Worm (Caenorhabditis elegans): ENCODE results near the gene W06H8.2.

Gene W06H8.2

DNA sequence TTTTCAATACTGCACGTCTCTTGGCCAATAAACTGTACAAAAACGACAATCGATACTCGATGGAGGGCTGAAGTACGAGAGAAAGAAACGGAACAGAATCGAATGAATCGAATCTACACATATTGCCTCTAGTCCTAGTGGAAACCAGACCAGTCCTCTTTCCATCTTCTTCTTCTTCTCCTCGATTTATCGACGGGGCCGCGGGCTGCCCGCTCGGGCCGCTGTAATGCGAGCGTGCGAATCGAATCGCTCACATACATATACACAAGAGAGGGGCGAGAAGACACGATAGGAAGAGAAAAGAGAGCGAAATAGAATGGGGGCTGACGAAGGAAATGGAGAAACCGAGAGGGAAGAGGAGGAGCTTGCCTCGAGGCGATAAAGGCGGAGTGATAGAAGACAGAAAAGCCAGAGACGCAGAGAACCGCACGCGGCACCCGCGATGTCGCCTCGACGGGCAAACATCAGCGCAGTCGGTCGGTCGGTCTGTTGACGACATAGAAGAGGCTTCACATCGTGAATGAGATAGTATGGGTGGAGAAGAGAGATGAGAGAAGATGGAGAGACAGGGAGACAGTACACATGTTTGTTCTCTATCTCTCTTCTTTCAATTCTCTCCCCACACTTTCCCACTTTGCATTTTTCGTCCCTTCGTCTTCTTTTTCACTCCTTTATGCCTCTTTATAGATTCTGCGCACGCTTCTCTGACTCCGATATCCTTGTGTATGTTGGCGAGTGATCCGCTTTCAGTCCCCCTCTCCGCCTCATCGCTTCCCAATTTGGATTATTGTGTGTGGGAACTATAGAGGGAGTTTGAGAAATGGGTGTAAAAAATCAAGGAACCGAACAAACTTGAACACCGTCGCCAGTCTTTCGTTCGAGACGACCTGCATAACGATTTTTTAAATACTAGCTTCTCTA, 21.0 kb downstream of the W06H8.2 start:
- TF ChIP-seq rnt-1 (tag; optimal IDR thresholded peaks at IDR 0.05), result peak; percentile 76
- TF ChIP-seq fkh-6 (tag; optimal IDR thresholded peaks at IDR 0.05), result no peak
- peak; percentile 71 for TF ChIP-seq dve-1 (tag; optimal IDR thresholded peaks at IDR 0.05)
- TF ChIP-seq hlh-13 (GFP tag; optimal IDR thresholded peaks at IDR 0.05), result no peak
- peak; percentile 24 for TF ChIP-seq sdc-2 (tag; optimal IDR thresholded peaks at IDR 0.05)
- TF ChIP-seq madf-2 (tag; optimal IDR thresholded peaks at IDR 0.05), result peak; percentile 50
- TF ChIP-seq pax-1 (tag; optimal IDR thresholded peaks at IDR 0.05), result peak; percentile 47
- peak; percentile 31 for TF ChIP-seq eyg-1 (tag; optimal IDR thresholded peaks at IDR 0.05)
- peak; percentile 39 for TF ChIP-seq fax-1 (tag; optimal IDR thresholded peaks at IDR 0.05)
- no peak for TF ChIP-seq nhr-11 (tag; optimal IDR thresholded peaks at IDR 0.05)
- no peak; the same call in 1 of the 2 replicates for TF ChIP-seq unc-3 (GFP tag; conservative IDR thresholded peaks at IDR 0.05)
- no peak for TF ChIP-seq unc-3 (tag; optimal IDR thresholded peaks at IDR 0.05)
- peak; percentile 81 for TF ChIP-seq ceh-14 (tag; optimal IDR thresholded peaks at IDR 0.05)
- TF ChIP-seq sox-2 (GFP tag; IDR thresholded peaks at IDR 0.05), result no peak; the same call in none of the 2 replicates
- TF ChIP-seq ceh-24 (tag; optimal IDR thresholded peaks at IDR 0.05), result no peak
- TF ChIP-seq unc-42 (tag; optimal IDR thresholded peaks at IDR 0.05), result peak; percentile 84
- no peak for TF ChIP-seq gmeb-2 (tag; optimal IDR thresholded peaks at IDR 0.05)
- TF ChIP-seq K02D7.2 (tag; optimal IDR thresholded peaks at IDR 0.05), result no peak
- peak; percentile 99 for TF ChIP-seq pros-1 (tag; optimal IDR thresholded peaks at IDR 0.05)
- TF ChIP-seq ets-4 (tag; optimal IDR thresholded peaks at IDR 0.05), result peak; percentile 42
- no peak for TF ChIP-seq lin-11 (tag; optimal IDR thresholded peaks at IDR 0.05)
- no peak for TF ChIP-seq mec-3 (tag; optimal IDR thresholded peaks at IDR 0.05; ENCODE audit: borderline replicate concordance)
- no peak for TF ChIP-seq C38D4.7 (GFP tag; optimal IDR thresholded peaks at IDR 0.05)
- TF ChIP-seq fkh-10 (GFP tag; optimal IDR thresholded peaks at IDR 0.05), result peak; percentile 70
- TF ChIP-seq hlh-15 (tag; optimal IDR thresholded peaks at IDR 0.05), result no peak
- no peak for TF ChIP-seq Y22D7AL.16 (tag; optimal IDR thresholded peaks at IDR 0.05)
- peak; percentile 71 for TF ChIP-seq ceh-2 (tag; optimal IDR thresholded peaks at IDR 0.05)
- peak; percentile 35 for TF ChIP-seq T23F11.4 (GFP tag; optimal IDR thresholded peaks at IDR 0.05)
- TF ChIP-seq nfya-1 (tag; optimal IDR thresholded peaks at IDR 0.05), result peak; percentile 92
- peak; percentile 54 for TF ChIP-seq K09A11.1 (tag; optimal IDR thresholded peaks at IDR 0.05; ENCODE audit: insufficient read depth)
- no peak for TF ChIP-seq npax-4 (tag; optimal IDR thresholded peaks at IDR 0.05)
- TF ChIP-seq zip-5 (tag; optimal IDR thresholded peaks at IDR 0.05), result peak; percentile 8
- TF ChIP-seq pat-9 (tag; optimal IDR thresholded peaks at IDR 0.05), result peak; percentile 61
- TF ChIP-seq C08G9.2 (tag; optimal IDR thresholded peaks at IDR 0.05), result peak; percentile 64
- peak; percentile 48 for TF ChIP-seq pqm-1 (tag; optimal IDR thresholded peaks at IDR 0.05)
- peak; percentile 91 for TF ChIP-seq hlh-30 (tag; optimal IDR thresholded peaks at IDR 0.05; ENCODE audit: insufficient read depth)
- TF ChIP-seq ceh-30 (tag; optimal IDR thresholded peaks at IDR 0.05), result no peak
- no peak for TF ChIP-seq elt-4 (tag; optimal IDR thresholded peaks at IDR 0.05)
- TF ChIP-seq ceh-9 (tag; optimal IDR thresholded peaks at IDR 0.05), result no peak
- TF ChIP-seq ceh-18 (tag; optimal IDR thresholded peaks at IDR 0.05), result peak; percentile 98
- TF ChIP-seq hlh-6 (tag; optimal IDR thresholded peaks at IDR 0.05), result peak; percentile 29
- TF ChIP-seq pha-2 (tag; optimal IDR thresholded peaks at IDR 0.05), result peak; percentile 62
- TF ChIP-seq pag-3 (tag; optimal IDR thresholded peaks at IDR 0.05; ENCODE audit: borderline replicate concordance), result no peak
- TF ChIP-seq ahr-1 (tag; optimal IDR thresholded peaks at IDR 0.05), result no peak
- TF ChIP-seq ceh-45 (GFP tag; IDR thresholded peaks at IDR 0.05), result no peak
- TF ChIP-seq ref-2 (tag; optimal IDR thresholded peaks at IDR 0.05), result peak; percentile 94
- TF ChIP-seq hlh-8 (tag; optimal IDR thresholded peaks at IDR 0.05), result peak; percentile 88
- no peak for TF ChIP-seq nhr-232 (tag; optimal IDR thresholded peaks at IDR 0.05)
- TF ChIP-seq lim-6 (tag; optimal IDR thresholded peaks at IDR 0.05), result no peak
- peak; percentile 10 for TF ChIP-seq odd-2 (tag; optimal IDR thresholded peaks at IDR 0.05)
- no peak for TF ChIP-seq ceh-22 (tag; optimal IDR thresholded peaks at IDR 0.05)

All from whole organism, late embryonic.